Fruit fly (Drosophila melanogaster) whole organism, prepupa: ENCODE results near the gene CG7653.
A peak's percentile ranks its signal among the peaks of the same experiment; 100 is the strongest.

Experiments used
- Blimp-1 ChIP-seq: fragments of 200-800 bp; sonication (Bioruptor generic); optimal IDR thresholded peaks from 3 replicates; lab custom pipeline; 2017; ENCODE audit warnings: missing biosample characterization, missing genetic modification characterization, mild to moderate bottlenecking, moderate library complexity, missing genetic modification reagents
- CG10631 ChIP-seq: fragments of 200-800 bp; sonication (Bioruptor generic); optimal IDR thresholded peaks from 2 replicates; lab custom pipeline; 2016; ENCODE audit warnings: missing biosample characterization, missing genetic modification characterization
- CG11294 ChIP-seq: fragments of 200-800 bp; sonication (Bioruptor generic); IDR thresholded peaks from 2 replicates; pipeline ENCODE4 v1.3.6; 2022; ENCODE audit warnings: missing biosample characterization, missing genetic modification characterization
- CG11762 ChIP-seq: fragments of 200-800 bp; sonication (Bioruptor generic); optimal IDR thresholded peaks from 3 replicates; lab custom pipeline; 2016; ENCODE audit warnings: missing biosample characterization, missing genetic modification characterization; ENCODE audit not compliant: insufficient read depth
- CG15336 ChIP-seq: fragments of 200-800 bp; sonication (Bioruptor generic); IDR thresholded peaks from 2 replicates; pipeline ENCODE4 v1.3.6; 2022; ENCODE audit warnings: missing biosample characterization, missing genetic modification characterization
- CG1621 ChIP-seq: fragments of 200-800 bp; sonication (Bioruptor generic); optimal IDR thresholded peaks from 3 replicates; lab custom pipeline; 2018; ENCODE audit warnings: missing biosample characterization, mild to moderate bottlenecking, missing genetic modification characterization
- CG16779 ChIP-seq: fragments of 200-800 bp; sonication (Bioruptor generic); optimal IDR thresholded peaks from 3 replicates; lab custom pipeline; 2017; ENCODE audit warnings: missing biosample characterization, mild to moderate bottlenecking, missing genetic modification characterization
- CG3032 ChIP-seq: fragments of 200-800 bp; optimal IDR thresholded peaks from 2 replicates; lab custom pipeline; 2019; ENCODE audit warnings: missing biosample characterization, mild to moderate bottlenecking, missing genetic modification characterization, moderate library complexity
- CG31627 ChIP-seq: fragments of 200-800 bp; sonication (Bioruptor generic); optimal IDR thresholded peaks from 3 replicates; lab custom pipeline; 2016; ENCODE audit warnings: missing biosample characterization, missing genetic modification characterization
- CG34406 ChIP-seq: fragments of 200-800 bp; sonication (Bioruptor generic); optimal IDR thresholded peaks from 3 replicates; lab custom pipeline; 2016; ENCODE audit warnings: missing biosample characterization, missing genetic modification characterization
- CG3919 ChIP-seq: fragments of 200-800 bp; sonication (Bioruptor generic); optimal IDR thresholded peaks from 3 replicates; lab custom pipeline; 2016; ENCODE audit warnings: missing biosample characterization, missing genetic modification characterization
- CG4318 ChIP-seq: fragments of 200-800 bp; sonication (Bioruptor generic); optimal IDR thresholded peaks from 3 replicates; lab custom pipeline; 2017; ENCODE audit warnings: missing biosample characterization, mild to moderate bottlenecking, missing genetic modification characterization
- CG6276 ChIP-seq: fragments of 200-800 bp; sonication (Bioruptor generic); optimal IDR thresholded peaks from 2 replicates; lab custom pipeline; 2017; ENCODE audit warnings: missing biosample characterization, mild to moderate bottlenecking, missing genetic modification characterization
- CG6792 ChIP-seq: fragments of 200-800 bp; sonication (Bioruptor generic); optimal IDR thresholded peaks from 3 replicates; lab custom pipeline; 2016; ENCODE audit warnings: missing biosample characterization, missing genetic modification characterization
- CG8319 ChIP-seq: fragments of 200-800 bp; sonication (Bioruptor generic); optimal IDR thresholded peaks from 3 replicates; lab custom pipeline; 2016; ENCODE audit warnings: missing biosample characterization, missing genetic modification characterization
- CG9139 ChIP-seq: fragments of 200-800 bp; sonication (Bioruptor generic); optimal IDR thresholded peaks from 3 replicates; lab custom pipeline; 2017; ENCODE audit warnings: missing biosample characterization, mild to moderate bottlenecking, missing genetic modification characterization
- Eip78C ChIP-seq: fragments of 200-800 bp; sonication (Bioruptor generic); peaks from one replicate; lab custom pipeline; 2016; ENCODE audit warnings: missing biosample characterization, missing genetic modification characterization
- Eip93F ChIP-seq: fragments of 200-800 bp; sonication (Bioruptor generic); optimal IDR thresholded peaks from 2 replicates; lab custom pipeline; 2016; ENCODE audit warnings: missing biosample characterization, mild to moderate bottlenecking, missing genetic modification characterization
- Ets21C ChIP-seq: fragments of 200-800 bp; sonication (Bioruptor generic); optimal IDR thresholded peaks from 3 replicates; lab custom pipeline; 2016; ENCODE audit warnings: missing biosample characterization, missing genetic modification characterization
- Ets96B ChIP-seq: fragments of 200-800 bp; optimal IDR thresholded peaks from 2 replicates; lab custom pipeline; 2019; ENCODE audit warnings: missing biosample characterization, mild to moderate bottlenecking, missing genetic modification characterization, moderate library complexity
- Gug ChIP-seq: fragments of 200-800 bp; sonication (Bioruptor generic); IDR thresholded peaks from 2 replicates; pipeline ENCODE4 v1.3.6; 2022; ENCODE audit warnings: missing biosample characterization, missing genetic modification characterization
- Hr39 ChIP-seq: fragments of 200-800 bp; sonication (Bioruptor generic); optimal IDR thresholded peaks from 2 replicates; lab custom pipeline; 2016; ENCODE audit warnings: missing biosample characterization, missing genetic modification characterization
- Met ChIP-seq: fragments of 200-800 bp; sonication (Bioruptor generic); optimal IDR thresholded peaks from 3 replicates; lab custom pipeline; 2016; ENCODE audit warnings: missing biosample characterization, missing genetic modification characterization
- OdsH ChIP-seq: fragments of 200-800 bp; sonication (Bioruptor generic); optimal IDR thresholded peaks from 3 replicates; lab custom pipeline; 2016; ENCODE audit warnings: missing biosample characterization, missing genetic modification characterization
- Sox102F ChIP-seq: fragments of 200-800 bp; sonication (Bioruptor generic); optimal IDR thresholded peaks from 2 replicates; lab custom pipeline; 2016; ENCODE audit warnings: missing biosample characterization, mild to moderate bottlenecking, missing genetic modification characterization
- achi ChIP-seq: fragments of 200-800 bp; sonication (Bioruptor generic); optimal IDR thresholded peaks from 3 replicates; lab custom pipeline; 2016; ENCODE audit warnings: missing biosample characterization, missing genetic modification characterization
- acj6 ChIP-seq: fragments of 200-800 bp; sonication (Bioruptor generic); optimal IDR thresholded peaks from 3 replicates; lab custom pipeline; 2016; ENCODE audit warnings: missing biosample characterization, missing genetic modification characterization
- cyc ChIP-seq: fragments of 200-800 bp; sonication (Bioruptor generic); optimal IDR thresholded peaks from 3 replicates; lab custom pipeline; 2016; ENCODE audit warnings: missing biosample characterization, missing genetic modification characterization
- dac ChIP-seq: fragments of 200-800 bp; sonication (Bioruptor generic); optimal IDR thresholded peaks from 2 replicates; lab custom pipeline; 2017; ENCODE audit warnings: missing biosample characterization, mild to moderate bottlenecking, missing genetic modification characterization
- dsx ChIP-seq: fragments of 200-800 bp; optimal IDR thresholded peaks from 3 replicates; lab custom pipeline; 2019; ENCODE audit warnings: missing biosample characterization, mild to moderate bottlenecking, missing genetic modification characterization, moderate library complexity; ENCODE audit not compliant: poor library complexity, severe bottlenecking
- eg ChIP-seq: fragments of 200-800 bp; sonication (Bioruptor generic); IDR thresholded peaks from 3 replicates; pipeline ENCODE4 v1.3.6; 2022; ENCODE audit warnings: missing biosample characterization, missing genetic modification characterization
- esn ChIP-seq: fragments of 200-800 bp; sonication (Bioruptor generic); optimal IDR thresholded peaks from 2 replicates; lab custom pipeline; 2016; ENCODE audit warnings: missing biosample characterization, mild to moderate bottlenecking, missing genetic modification characterization, moderate library complexity
- fd85E ChIP-seq: fragments of 200-800 bp; sonication (Bioruptor generic); optimal IDR thresholded peaks from 3 replicates; lab custom pipeline; 2016; ENCODE audit warnings: missing biosample characterization, missing genetic modification characterization
- pdm3 ChIP-seq: fragments of 200-800 bp; sonication (Bioruptor generic); optimal IDR thresholded peaks from 3 replicates; lab custom pipeline; 2016; ENCODE audit warnings: missing biosample characterization, missing genetic modification characterization
- svp ChIP-seq: fragments of 200-800 bp; sonication (Bioruptor generic); peaks from one replicate; lab custom pipeline; 2016; ENCODE audit warnings: missing biosample characterization, missing genetic modification characterization
- topi ChIP-seq: fragments of 200-800 bp; sonication (Bioruptor generic); optimal IDR thresholded peaks from 3 replicates; lab custom pipeline; 2016; ENCODE audit warnings: missing biosample characterization, missing genetic modification characterization
- vri ChIP-seq: fragments of 200-800 bp; sonication (Bioruptor generic); optimal IDR thresholded peaks from 3 replicates; lab custom pipeline; 2016; ENCODE audit warnings: missing biosample characterization, mild to moderate bottlenecking, missing genetic modification characterization

CG7653 gene

DNA sequence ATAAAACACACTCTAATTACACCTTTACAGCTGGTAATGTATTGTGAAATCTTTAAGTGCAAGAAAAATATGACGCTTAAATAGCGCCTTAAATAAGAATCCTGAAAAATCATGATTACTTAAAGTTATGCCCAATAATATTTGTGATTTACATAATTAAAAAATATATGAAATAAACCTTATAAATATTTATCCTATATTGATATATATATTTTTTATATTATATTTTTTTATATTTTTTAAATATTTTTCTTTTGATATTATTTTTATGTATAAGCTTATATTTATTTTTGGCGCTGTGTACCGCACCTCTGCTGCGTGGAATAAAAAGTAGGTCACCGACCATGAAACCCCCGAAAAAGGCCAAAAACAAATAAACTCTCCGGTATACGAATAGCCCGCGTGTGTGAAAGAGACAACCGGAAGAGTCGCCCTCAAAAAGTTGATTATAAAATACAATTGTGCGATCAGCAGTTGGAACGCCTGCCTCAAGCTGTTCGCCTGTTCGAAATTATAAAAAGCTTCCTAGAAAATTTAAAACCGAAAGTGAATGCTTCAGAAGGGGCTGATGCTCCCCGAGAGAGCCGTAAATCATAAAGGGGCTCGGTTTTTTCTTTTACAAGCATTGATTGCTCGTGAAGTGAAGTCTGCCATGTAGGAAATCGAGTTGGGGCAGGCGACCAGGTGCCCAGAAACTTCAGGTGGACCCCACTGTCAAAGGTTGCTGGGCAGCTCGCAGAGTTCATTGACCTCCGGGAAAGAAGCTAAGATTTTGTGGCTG lies 28.7 kb upstream of the CG7653 start (continued):
- TF ChIP-seq CG34406 (GFP tag; lab: Kevin White, UChicago) (peak; percentile 51), CG15336 (GFP tag; lab: Robert Waterston, UW) (no peak), CG11762 (GFP tag; lab: Kevin White, UChicago) (no peak), Ets21C (no peak), Hr39 (GFP tag; lab: Kevin White, UChicago) (no peak), CG10631 (GFP tag; lab: Kevin White, UChicago) (peak; percentile 5), Met (GFP tag; lab: Kevin White, UChicago) (peak; percentile 35), OdsH (no peak), CG6276 (no peak), CG6792 (GFP tag; lab: Kevin White, UChicago) (no peak), CG11294 (GFP tag; lab: Robert Waterston, UW) (no peak), esn (no peak), Blimp-1 (peak; percentile 99), eg (GFP tag; lab: Robert Waterston, UW) (no peak)

DNA sequence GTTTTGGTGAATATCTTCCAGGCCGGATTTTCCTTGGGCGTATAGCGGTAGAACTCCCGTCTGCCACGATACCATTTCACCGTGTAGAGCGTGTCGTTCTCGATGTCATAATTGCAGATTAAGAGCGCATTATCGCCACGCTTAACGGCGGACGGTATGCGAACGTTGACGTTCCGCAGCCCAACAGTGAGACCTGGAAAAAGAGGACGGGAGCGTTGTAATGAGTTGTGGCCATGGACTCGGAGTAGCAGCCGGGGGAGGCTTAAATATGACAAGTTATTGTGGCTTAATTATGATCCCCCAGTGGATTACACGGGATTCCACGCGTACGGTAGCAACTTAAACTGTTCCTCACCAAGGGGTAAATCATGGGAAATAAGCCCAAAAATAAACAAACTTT lies 28.1 kb upstream of the CG7653 start:
- TF ChIP-seq cyc (no peak), dsx (GFP tag; lab: Kevin White, UChicago) (no peak), vri (GFP tag; lab: Kevin White, UChicago) (peak; percentile 83), svp (GFP tag; lab: Kevin White, UChicago) (peak; percentile 84), fd85E (GFP tag; lab: Kevin White, UChicago) (no peak), CG1621 (peak; percentile 18), Blimp-1 (no peak), CG8319 (GFP tag; lab: Kevin White, UChicago) (no peak), pdm3 (peak; percentile 15), CG9139 (GFP tag; lab: Kevin White, UChicago) (no peak), topi (GFP tag; lab: Kevin White, UChicago) (no peak), acj6 (no peak), CG6792 (GFP tag; lab: Kevin White, UChicago) (no peak), CG16779 (no peak), Hr39 (GFP tag; lab: Kevin White, UChicago) (peak; percentile 18), Sox102F (GFP tag; lab: Kevin White, UChicago) (no peak), OdsH (no peak), Gug (GFP tag; lab: Robert Waterston, UW) (no peak), achi (GFP tag; lab: Kevin White, UChicago) (no peak), Ets96B (tag; lab: Kevin White, UChicago) (no peak), CG31627 (GFP tag; lab: Kevin White, UChicago) (peak; percentile 34), CG11762 (GFP tag; lab: Kevin White, UChicago) (no peak)

DNA sequence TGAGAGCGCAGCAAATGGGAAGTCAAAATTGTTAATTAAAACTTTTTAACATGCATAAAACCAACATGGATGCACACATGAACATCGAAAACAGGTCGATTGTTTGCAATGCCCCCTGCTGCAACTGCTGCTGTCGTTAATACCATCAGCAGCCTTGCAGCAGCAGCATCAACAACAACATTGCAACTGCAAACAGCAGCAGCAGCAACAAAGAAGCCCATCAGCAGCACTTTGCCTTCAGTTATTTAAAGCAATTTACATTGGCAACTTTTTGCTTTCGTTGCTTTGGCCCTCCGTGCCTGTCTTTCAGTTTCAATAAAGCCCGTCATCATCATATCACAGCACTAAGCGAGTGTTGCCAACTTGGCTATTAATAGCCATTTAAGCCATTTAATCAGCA lies 27.4 kb upstream of the CG7653 start:
- TF ChIP-seq CG4318: no peak
- TF ChIP-seq CG3919 (GFP tag; lab: Kevin White, UChicago): peak; percentile 32
- peak; percentile 78 for TF ChIP-seq dsx (GFP tag; lab: Kevin White, UChicago)
- TF ChIP-seq Eip78C (GFP tag; lab: Kevin White, UChicago): peak; percentile 67
- no peak for TF ChIP-seq CG6792 (GFP tag; lab: Kevin White, UChicago)
- TF ChIP-seq CG8319 (GFP tag; lab: Kevin White, UChicago): no peak
- TF ChIP-seq Eip93F (GFP tag; lab: Kevin White, UChicago): no peak
- TF ChIP-seq cyc: no peak
- TF ChIP-seq dac (GFP tag; lab: Kevin White, UChicago): no peak
- no peak for TF ChIP-seq CG3032 (tag; lab: Kevin White, UChicago)
- no peak for TF ChIP-seq Met (GFP tag; lab: Kevin White, UChicago)
